Worm (Caenorhabditis elegans) whole organism, L1 larva: ENCODE data around the gene gcc-2.

Experiments
- efl-1 ChIP-seq, 4 experiments: fragments of 150-350 bp; optimal IDR thresholded peaks in 3 of 4; peaks in 1 of 4; 1 replicate in 1 of 4; 2 replicates in 3 of 4; lab custom pipeline; 2014; ENCODE audit warnings: missing biosample characterization in 2 of 4, missing genetic modification characterization in 2 of 4, missing genetic modification reagents in 2 of 4
- efl-3 ChIP-seq: fragments of 200-800 bp; sonication (Bioruptor generic); optimal IDR thresholded peaks from 2 replicates; lab custom pipeline; 2018; ENCODE audit warnings: mild to moderate bottlenecking, missing genetic modification characterization, missing compliant biosample characterization
- elt-3 ChIP-seq, 6 experiments: fragments of 150-350 bp in 1 of 6; sonication (generic microtip); optimal IDR thresholded peaks; 2 replicates each; lab custom pipeline; 2017 to 2018; ENCODE audit warnings: missing biosample characterization in 6 of 6, missing genetic modification characterization in 6 of 6, inconsistent platforms in 1 of 6
- lin-13 ChIP-seq: fragments of 150-350 bp; optimal IDR thresholded peaks from 2 replicates; lab custom pipeline; 2014; ENCODE audit warnings: missing biosample characterization, missing genetic modification reagents, missing genetic modification characterization
- lsy-2 ChIP-seq, 2 experiments: fragments of 150-350 bp; optimal IDR thresholded peaks; 2 replicates each; lab custom pipeline; 2014; ENCODE audit warnings: missing biosample characterization in 2 of 2, missing genetic modification characterization in 2 of 2
- sptf-1 ChIP-seq: fragments of 150-350 bp; optimal IDR thresholded peaks from 2 replicates; lab custom pipeline; 2014; ENCODE audit warnings: missing biosample characterization, missing genetic modification characterization
- unc-62 ChIP-seq: fragments of 150-350 bp; optimal IDR thresholded peaks from 2 replicates; lab custom pipeline; 2014; ENCODE audit warnings: missing biosample characterization, missing genetic modification reagents, missing genetic modification characterization
- zag-1 ChIP-seq: fragments of 150-350 bp; optimal IDR thresholded peaks from 2 replicates; lab custom pipeline; 2014; ENCODE audit warnings: missing biosample characterization, missing genetic modification characterization
- ztf-11 ChIP-seq, 2 experiments: sonication (generic microtip); optimal IDR thresholded peaks; 2 replicates each; lab custom pipeline; 2016 to 2017; ENCODE audit warnings: missing genetic modification characterization in 2 of 2, missing biosample characterization in 1 of 2, missing compliant biosample characterization in 1 of 2

DNA sequence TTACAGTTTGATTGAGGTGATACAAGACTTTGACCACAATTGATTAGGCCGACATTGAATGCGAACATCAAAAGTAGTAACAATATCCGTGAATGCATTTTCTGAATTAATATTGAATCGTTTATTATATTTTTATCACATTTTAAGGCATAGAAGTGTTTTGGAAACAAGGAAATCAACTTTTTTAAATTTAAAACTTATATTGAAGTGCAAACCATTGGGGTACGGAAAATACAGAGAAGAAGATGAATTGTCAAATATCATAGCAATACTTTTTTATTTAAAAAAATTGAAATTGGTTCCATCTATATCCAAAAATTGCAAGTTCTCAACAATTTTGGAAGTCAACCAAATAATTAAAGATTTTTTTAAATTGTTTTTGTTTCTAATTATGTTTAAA is 18.7 kb downstream of the gcc-2 start, which contains the start of gene T05G5.1:
- TF ChIP-seq unc-62 (no peak), efl-1 (optimal IDR thresholded peaks at IDR 0.05; lab: Kevin White, UChicago) (no peak), efl-1 (GFP tag; optimal IDR thresholded peaks at IDR 0.05 in 1 of 2; lab: Kevin White, UChicago) (no peak), lsy-2 (tag; optimal IDR thresholded peaks at IDR 0.05; lab: Kevin White, UChicago) (no peak), efl-3 (GFP tag; lab: Kevin White, UChicago) (no peak), sptf-1 (tag; lab: Kevin White, UChicago) (no peak), zag-1 (tag; lab: Kevin White, UChicago) (no peak), ztf-11 (tag; optimal IDR thresholded peaks at IDR 0.05; lab: Kevin White, UChicago) (no peak), elt-3 (tag; optimal IDR thresholded peaks at IDR 0.05; lab: Kevin White, UChicago) (no peak), lin-13 (GFP tag; lab: Kevin White, UChicago) (no peak)
